Worm (Caenorhabditis elegans) whole organism, L4 larva: ENCODE results near the gene cpr-9.

Experiments
- D1046.2 ChIP-seq: fragments of 200-800 bp; sonication (Bioruptor generic); IDR thresholded peaks from 2 replicates; pipeline ENCODE4 v1.3.6; 2022; ENCODE audit warnings: missing genetic modification characterization, missing compliant biosample characterization
- F44E2.7 ChIP-seq: fragments of 200-800 bp; sonication (Bioruptor generic); IDR thresholded peaks from 2 replicates; pipeline ENCODE4 v2.1.2; 2022; ENCODE audit warnings: missing genetic modification characterization, missing compliant biosample characterization
- R02D3.7 ChIP-seq: fragments of 150-350 bp; sonication (generic microtip); optimal IDR thresholded peaks from 3 replicates; lab custom pipeline; 2014; ENCODE audit warnings: missing biosample characterization, missing genetic modification characterization
- Y105C5A.15 ChIP-seq: fragments of 200-800 bp; sonication (Bioruptor generic); IDR thresholded peaks from 2 replicates; pipeline ENCODE4 v1.3.6; 2022; ENCODE audit warnings: missing genetic modification characterization, missing compliant biosample characterization
- Y5F2A.4 ChIP-seq: fragments of 200-800 bp; sonication (Bioruptor generic); optimal IDR thresholded peaks from 2 replicates; lab custom pipeline; 2018; ENCODE audit warnings: mild to moderate bottlenecking, missing genetic modification characterization, missing compliant biosample characterization
- ZK337.2 ChIP-seq: fragments of 200-800 bp; sonication (Bioruptor generic); IDR thresholded peaks from 2 replicates; pipeline ENCODE4 v1.3.6; 2022; ENCODE audit warnings: missing genetic modification reagents, missing genetic modification characterization, missing compliant biosample characterization
- aha-1 ChIP-seq: fragments of 150-350 bp; peaks from one replicate; lab custom pipeline; 2014; ENCODE audit warnings: missing biosample characterization, missing genetic modification characterization
- ceh-20 ChIP-seq: fragments of 200-800 bp; sonication (Bioruptor generic); IDR thresholded peaks from 2 replicates; pipeline ENCODE4 v1.3.6; 2022; ENCODE audit warnings: missing genetic modification reagents, missing genetic modification characterization, missing compliant biosample characterization
- ceh-28 ChIP-seq: fragments of 150-350 bp; optimal IDR thresholded peaks from 2 replicates; lab custom pipeline; 2014; ENCODE audit warnings: missing biosample characterization, missing genetic modification reagents, missing genetic modification characterization
- ceh-44 ChIP-seq: fragments of 200-800 bp; sonication (Bioruptor generic); IDR thresholded peaks from 2 replicates; pipeline ENCODE4 v1.3.6; 2022; ENCODE audit warnings: missing genetic modification reagents, missing genetic modification characterization, missing compliant biosample characterization
- daf-12 ChIP-seq: fragments of 150-350 bp; optimal IDR thresholded peaks from 2 replicates; lab custom pipeline; 2014; ENCODE audit warnings: missing biosample characterization, missing genetic modification reagents, missing genetic modification characterization
- daf-16 ChIP-seq, 3 experiments: sonication (generic microtip); optimal IDR thresholded peaks; 2 replicates each; lab custom pipeline; 2016 to 2017; ENCODE audit warnings: missing genetic modification characterization in 3 of 3, missing genetic modification reagents in 3 of 3, mild to moderate bottlenecking in 2 of 3, missing compliant biosample characterization in 2 of 3, missing biosample characterization in 1 of 3, moderate library complexity in 1 of 3
- daf-19 ChIP-seq: fragments of 200-800 bp; sonication (Bioruptor generic); conservative IDR thresholded peaks from 2 replicates; pipeline ENCODE4 v1.3.6; 2022; ENCODE audit warnings: missing genetic modification characterization, missing compliant biosample characterization
- daf-8 ChIP-seq: fragments of 200-800 bp; sonication (Bioruptor generic); IDR thresholded peaks from 2 replicates; pipeline ENCODE4 v1.3.6; 2022; ENCODE audit warnings: missing genetic modification characterization, missing compliant biosample characterization
- dmd-6 ChIP-seq: fragments of 200-800 bp; sonication (Bioruptor generic); IDR thresholded peaks from 2 replicates; pipeline ENCODE4 v1.3.6; 2022; ENCODE audit warnings: missing genetic modification reagents, missing genetic modification characterization, missing compliant biosample characterization
- dmd-8 ChIP-seq: fragments of 200-800 bp; sonication (Bioruptor generic); IDR thresholded peaks from 2 replicates; pipeline ENCODE4 v1.3.6; 2022; ENCODE audit warnings: missing genetic modification characterization, missing compliant biosample characterization
- dmd-9 ChIP-seq: fragments of 200-800 bp; sonication (Bioruptor generic); IDR thresholded peaks from 2 replicates; pipeline ENCODE4 v1.3.6; 2022; ENCODE audit warnings: missing genetic modification reagents, missing genetic modification characterization, missing compliant biosample characterization
- dpl-1 ChIP-seq: fragments of 150-350 bp; optimal IDR thresholded peaks from 2 replicates; lab custom pipeline; 2014; ENCODE audit warnings: missing biosample characterization, missing genetic modification reagents, missing genetic modification characterization
- dve-1 ChIP-seq: sonication (generic microtip); optimal IDR thresholded peaks from 2 replicates; lab custom pipeline; 2017; ENCODE audit warnings: antibody characterized with exemption, mild to moderate bottlenecking, missing genetic modification characterization, missing compliant biosample characterization; ENCODE audit not compliant: insufficient read depth
- fkh-10 ChIP-seq: fragments of 150-350 bp; optimal IDR thresholded peaks from 2 replicates; lab custom pipeline; 2014; ENCODE audit warnings: missing biosample characterization, missing genetic modification reagents, missing genetic modification characterization
- gei-8 ChIP-seq: fragments of 200-800 bp; sonication (Bioruptor generic); optimal IDR thresholded peaks from 2 replicates; lab custom pipeline; 2018; ENCODE audit warnings: mild to moderate bottlenecking, missing genetic modification characterization, missing compliant biosample characterization
- hif-1 ChIP-seq, 2 experiments: sonication (generic microtip); optimal IDR thresholded peaks; 2 replicates each; lab custom pipeline; 2016 to 2017; ENCODE audit warnings: missing compliant biosample characterization in 2 of 2, missing genetic modification characterization in 2 of 2, missing genetic modification reagents in 2 of 2, missing genotype in 2 of 2, mild to moderate bottlenecking in 1 of 2
- hlh-30 ChIP-seq: sonication (generic microtip); optimal IDR thresholded peaks from 2 replicates; lab custom pipeline; 2017; ENCODE audit warnings: antibody characterized with exemption, mild to moderate bottlenecking, missing genetic modification characterization, missing compliant biosample characterization; ENCODE audit not compliant: insufficient read depth
- lin-1 ChIP-seq: fragments of 200-800 bp; sonication (Bioruptor generic); IDR thresholded peaks from 2 replicates; pipeline ENCODE4 v1.3.6; 2022; ENCODE audit warnings: missing genetic modification reagents, missing genetic modification characterization, missing compliant biosample characterization
- lin-29 ChIP-seq: fragments of 200-800 bp; sonication (Bioruptor generic); IDR thresholded peaks from 2 replicates; pipeline ENCODE4 v1.3.6; 2022; ENCODE audit warnings: missing genetic modification reagents, missing genetic modification characterization, missing compliant biosample characterization
- lin-38 ChIP-seq: fragments of 200-800 bp; sonication (Bioruptor generic); IDR thresholded peaks from 2 replicates; pipeline ENCODE4 v1.3.6; 2022; ENCODE audit warnings: missing genetic modification reagents, missing genetic modification characterization, missing compliant biosample characterization
- lsy-2 ChIP-seq, 2 experiments: fragments of 150-350 bp in 1 of 2; sonication (generic microtip) in 1 of 2; optimal IDR thresholded peaks; 2 replicates each; lab custom pipeline; 2014 to 2017; ENCODE audit warnings: missing biosample characterization in 2 of 2, missing genetic modification characterization in 2 of 2
- madf-9 ChIP-seq: fragments of 200-800 bp; sonication (Bioruptor generic); conservative IDR thresholded peaks from 2 replicates; pipeline ENCODE4 v1.3.6; 2022; ENCODE audit warnings: missing genetic modification reagents, missing genetic modification characterization, missing compliant biosample characterization
- mdl-1 ChIP-seq, 2 experiments: fragments of 150-350 bp in 1 of 2; sonication (generic microtip) in 1 of 2; optimal IDR thresholded peaks; 2 replicates each; lab custom pipeline; 2014 to 2017; ENCODE audit warnings: missing biosample characterization in 2 of 2, missing genetic modification characterization in 2 of 2
- mep-1 ChIP-seq: fragments of 150-350 bp; sonication (generic microtip); optimal IDR thresholded peaks from 3 replicates; lab custom pipeline; 2014; ENCODE audit warnings: missing biosample characterization, missing genetic modification characterization
- nhr-10 ChIP-seq: fragments of 150-350 bp; optimal IDR thresholded peaks from 2 replicates; lab custom pipeline; 2014; ENCODE audit warnings: missing biosample characterization, missing genetic modification characterization
- nhr-102 ChIP-seq: sonication (generic microtip); optimal IDR thresholded peaks from 2 replicates; lab custom pipeline; 2016; ENCODE audit warnings: mild to moderate bottlenecking, missing genetic modification characterization, moderate library complexity, missing compliant biosample characterization
- nhr-28 ChIP-seq: fragments of 150-350 bp; optimal IDR thresholded peaks from 2 replicates; lab custom pipeline; 2014; ENCODE audit warnings: missing biosample characterization, missing genetic modification characterization
- php-3 ChIP-seq: fragments of 200-800 bp; sonication (Bioruptor generic); IDR thresholded peaks from 2 replicates; pipeline ENCODE4 v1.3.6; 2022; ENCODE audit warnings: missing genetic modification reagents, missing genetic modification characterization, missing compliant biosample characterization
- saeg-2 ChIP-seq: fragments of 200-800 bp; sonication (Bioruptor generic); IDR thresholded peaks from 2 replicates; pipeline ENCODE4 v1.3.6; 2022; ENCODE audit warnings: missing genetic modification reagents, missing genetic modification characterization, missing compliant biosample characterization
- skn-1 ChIP-seq: fragments of 150-350 bp; optimal IDR thresholded peaks from 2 replicates; lab custom pipeline; 2014; ENCODE audit warnings: missing biosample characterization, missing genetic modification characterization
- snpc-1.2 ChIP-seq: fragments of 200-800 bp; sonication (Bioruptor generic); IDR thresholded peaks from 2 replicates; pipeline ENCODE4 v1.3.6; 2022; ENCODE audit warnings: missing genetic modification reagents, missing genetic modification characterization, missing compliant biosample characterization
- tag-97 ChIP-seq: fragments of 200-800 bp; sonication (Bioruptor generic); IDR thresholded peaks from 2 replicates; pipeline ENCODE4 v1.3.6; 2022; ENCODE audit warnings: missing genetic modification characterization, missing compliant biosample characterization
- unc-39 ChIP-seq: sonication (generic microtip); optimal IDR thresholded peaks from 2 replicates; lab custom pipeline; 2017; ENCODE audit warnings: missing biosample characterization, missing genetic modification characterization
- vab-7 ChIP-seq: fragments of 200-800 bp; sonication (Bioruptor generic); IDR thresholded peaks from 2 replicates; pipeline ENCODE4 v1.3.6; 2022; ENCODE audit warnings: missing genetic modification reagents, missing genetic modification characterization, missing compliant biosample characterization
- zfp-2 ChIP-seq: sonication (generic microtip); optimal IDR thresholded peaks from 2 replicates; lab custom pipeline; 2016; ENCODE audit warnings: mild to moderate bottlenecking, missing genetic modification characterization, missing compliant biosample characterization
- zfp-3 ChIP-seq: fragments of 200-800 bp; sonication (Bioruptor generic); conservative IDR thresholded peaks from 2 replicates; pipeline ENCODE4 v1.3.6; 2022; ENCODE audit warnings: missing genetic modification reagents, missing genetic modification characterization, missing compliant biosample characterization
- zip-11 ChIP-seq: fragments of 200-800 bp; sonication (Bioruptor generic); IDR thresholded peaks from 2 replicates; pipeline ENCODE4 v1.3.6; 2022; ENCODE audit warnings: missing genetic modification characterization, missing compliant biosample characterization
- zip-2 ChIP-seq: fragments of 150-350 bp; optimal IDR thresholded peaks from 2 replicates; lab custom pipeline; 2014; ENCODE audit warnings: missing biosample characterization, missing genetic modification characterization

cpr-9 gene

DNA sequence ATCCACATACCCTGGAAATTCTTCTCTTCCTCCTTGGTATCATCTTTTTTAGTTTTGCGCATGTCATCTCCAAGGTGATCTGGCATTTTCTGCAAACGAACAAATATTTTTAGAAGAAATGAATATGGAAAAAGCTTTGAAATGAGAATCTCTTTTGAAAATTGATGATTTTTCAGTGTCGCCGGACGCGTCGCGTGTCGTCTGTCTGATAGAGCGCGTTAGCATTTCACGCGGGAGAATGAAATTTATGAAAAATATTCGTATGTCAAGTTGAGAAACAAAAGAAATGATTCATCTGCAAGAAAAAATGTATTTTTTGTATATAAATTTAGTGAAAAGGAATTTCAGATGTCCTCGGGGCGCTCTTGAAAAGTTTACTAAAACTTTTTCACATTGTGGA is 20.5 kb upstream of the cpr-9 start, which contains the start of gene rpt-1 (continued):
- TF ChIP-seq dmd-8 (GFP tag; lab: Robert Waterston, UW) (no peak), saeg-2 (no peak), hif-1 (tag; optimal IDR thresholded peaks at IDR 0.05; lab: Kevin White, UChicago) (peak in 1 of 2 experiments; percentile 20), vab-7 (GFP tag; lab: Robert Waterston, UW) (no peak), dve-1 (tag; lab: Kevin White, UChicago) (peak; percentile 43), hlh-30 (tag; lab: Kevin White, UChicago) (peak; percentile 82), daf-16 (GFP tag; optimal IDR thresholded peaks at IDR 0.05; lab: Kevin White, UChicago) (no peak), daf-16 (tag; optimal IDR thresholded peaks at IDR 0.05; lab: Kevin White, UChicago) (peak; percentile 11), Y5F2A.4 (GFP tag; lab: Kevin White, UChicago) (no peak), lin-29 (no peak), daf-12 (no peak), aha-1 (tag; lab: Kevin White, UChicago) (peak; percentile 90), snpc-1.2 (GFP tag; lab: Robert Waterston, UW) (no peak)

DNA sequence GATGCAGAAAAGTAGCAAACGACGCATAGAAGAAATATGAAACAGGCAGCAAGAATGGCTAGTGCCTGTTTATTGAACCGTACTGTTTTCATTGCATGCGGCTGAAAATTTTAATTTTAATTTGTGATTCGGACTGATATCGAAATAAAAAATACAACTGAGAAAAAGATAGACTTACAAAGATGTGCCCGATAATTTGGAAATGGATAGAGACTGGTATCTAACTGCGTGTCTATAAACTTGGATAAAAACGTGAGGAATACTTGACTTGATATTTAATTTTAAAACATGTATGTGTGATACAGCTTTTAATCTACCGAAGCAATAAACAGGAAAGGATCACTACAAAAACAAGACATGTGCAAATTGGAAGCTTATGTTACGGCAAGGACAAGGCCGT is 17.5 kb upstream of the cpr-9 start, which contains the start of gene mans-2:
Gene mans-2, minus strand, starts transcription at position 101 of the 400 bp plus-strand sequence.
- no peak for TF ChIP-seq daf-16 (GFP tag; optimal IDR thresholded peaks at IDR 0.05; lab: Kevin White, UChicago)
- TF ChIP-seq daf-16 (tag; optimal IDR thresholded peaks at IDR 0.05; lab: Kevin White, UChicago), result no peak
- TF ChIP-seq php-3 (GFP tag; lab: Robert Waterston, UW), result no peak
- no peak for TF ChIP-seq zfp-2 (tag; lab: Kevin White, UChicago)
- no peak for TF ChIP-seq dmd-8 (GFP tag; lab: Robert Waterston, UW)
- no peak for TF ChIP-seq zfp-3 (GFP tag; lab: Robert Waterston, UW)
- TF ChIP-seq mep-1 (tag; lab: Kevin White, UChicago), result no peak
- no peak for TF ChIP-seq ceh-44
- TF ChIP-seq nhr-102 (tag; lab: Kevin White, UChicago), result no peak
- no peak for TF ChIP-seq unc-39 (tag; lab: Kevin White, UChicago)
- TF ChIP-seq R02D3.7 (tag; lab: Kevin White, UChicago), result no peak
- no peak for TF ChIP-seq F44E2.7 (GFP tag; lab: Robert Waterston, UW)
- no peak for TF ChIP-seq ZK337.2 (GFP tag; lab: Robert Waterston, UW)
- no peak for TF ChIP-seq skn-1 (tag; lab: Kevin White, UChicago)
- no peak for TF ChIP-seq mdl-1 (tag; optimal IDR thresholded peaks at IDR 0.05; lab: Kevin White, UChicago)
- TF ChIP-seq, all 104 proteins: peak for 0

DNA sequence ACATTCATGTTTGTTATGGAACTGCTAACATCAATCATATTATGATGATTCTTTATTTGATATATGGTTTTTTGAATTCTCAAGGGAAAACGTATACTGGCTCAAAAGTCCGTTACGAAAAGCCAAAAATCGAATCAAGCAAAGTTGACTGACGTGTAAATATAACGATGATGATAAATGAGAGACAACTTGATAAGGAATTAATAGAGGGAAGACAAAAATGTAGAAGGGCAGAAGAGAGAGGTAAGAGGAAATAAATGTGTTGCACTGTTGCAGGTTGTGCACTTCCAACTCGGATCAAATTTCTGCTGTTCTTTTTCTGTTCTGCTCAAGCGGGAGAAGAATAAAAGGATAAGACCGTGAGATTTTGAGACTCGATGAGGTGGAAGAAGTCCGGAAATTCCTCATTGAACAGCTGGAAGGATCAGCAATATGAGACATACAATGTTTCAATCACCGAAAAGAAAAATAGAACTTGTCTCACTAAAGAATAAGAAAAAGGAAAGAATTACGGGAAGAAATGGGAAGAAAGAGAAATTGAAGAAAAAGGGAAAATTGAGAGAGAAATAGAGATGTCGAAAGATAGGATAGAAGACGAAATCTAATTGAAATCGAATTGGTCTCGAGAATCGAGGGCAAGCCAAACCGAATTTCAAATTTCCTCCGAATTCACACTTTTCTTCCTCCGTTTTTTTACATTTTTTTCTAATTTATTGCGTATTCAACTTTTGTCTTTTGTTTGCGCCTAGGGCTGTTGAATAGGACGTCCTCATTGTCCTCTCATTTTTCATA is 16.6 kb upstream of the cpr-9 start:
- TF ChIP-seq madf-9 (GFP tag; lab: Robert Waterston, UW), result no peak
- TF ChIP-seq gei-8, result no peak
- peak; percentile 4 for TF ChIP-seq dpl-1 (GFP tag; lab: Kevin White, UChicago)
- no peak for TF ChIP-seq mdl-1 (tag; optimal IDR thresholded peaks at IDR 0.05; lab: Kevin White, UChicago)
- peak; percentile 69 for TF ChIP-seq ceh-20
- peak; percentile 62 for TF ChIP-seq dmd-6 (GFP tag; lab: Robert Waterston, UW)
- TF ChIP-seq zfp-2 (tag; lab: Kevin White, UChicago), result no peak
- no peak for TF ChIP-seq ceh-28
- no peak for TF ChIP-seq zip-2 (tag; lab: Kevin White, UChicago)
- TF ChIP-seq dmd-9 (GFP tag; lab: Robert Waterston, UW), result no peak
- no peak for TF ChIP-seq lin-38
- no peak for TF ChIP-seq tag-97 (GFP tag; lab: Robert Waterston, UW)
- no peak for TF ChIP-seq daf-8 (GFP tag; lab: Robert Waterston, UW)
- TF ChIP-seq daf-19, result no peak
- TF ChIP-seq daf-16 (GFP tag; optimal IDR thresholded peaks at IDR 0.05; lab: Kevin White, UChicago), result no peak
- peak; percentile 22 for TF ChIP-seq daf-16 (tag; optimal IDR thresholded peaks at IDR 0.05; lab: Kevin White, UChicago)
- peak; percentile 25 for TF ChIP-seq nhr-28 (tag; lab: Kevin White, UChicago)
- TF ChIP-seq php-3 (GFP tag; lab: Robert Waterston, UW), result no peak
- no peak for TF ChIP-seq lin-1 (GFP tag; lab: Robert Waterston, UW)
- peak; percentile 48 for TF ChIP-seq fkh-10 (GFP tag; lab: Kevin White, UChicago)
- TF ChIP-seq F44E2.7 (GFP tag; lab: Robert Waterston, UW), result no peak
- TF ChIP-seq D1046.2 (GFP tag; lab: Robert Waterston, UW), result no peak
- peak in 1 of 2 experiments; percentile 26 for TF ChIP-seq lsy-2 (tag; optimal IDR thresholded peaks at IDR 0.05; lab: Kevin White, UChicago)
- no peak for TF ChIP-seq Y105C5A.15 (GFP tag; lab: Robert Waterston, UW)
- TF ChIP-seq nhr-10 (tag; lab: Kevin White, UChicago), result no peak
- TF ChIP-seq lin-29, result no peak
- no peak for TF ChIP-seq skn-1 (tag; lab: Kevin White, UChicago)
- TF ChIP-seq hif-1 (tag; optimal IDR thresholded peaks at IDR 0.05; lab: Kevin White, UChicago), result no peak
- TF ChIP-seq zip-11 (GFP tag; lab: Robert Waterston, UW), result no peak
